Fruit fly (Drosophila melanogaster) whole organism, wandering third instar larva: ENCODE results near the gene CG33631.

Experiments used
- Abd-B ChIP-seq: fragments of >200 bp; optimal IDR thresholded peaks from 2 replicates; lab custom pipeline; 2017; ENCODE audit warnings: missing biosample characterization, missing genetic modification characterization
- CG32264 ChIP-seq: fragments of 200-800 bp; sonication (Bioruptor generic); optimal IDR thresholded peaks from 2 replicates; lab custom pipeline; 2016; ENCODE audit warnings: missing biosample characterization, missing genetic modification characterization
- CG9705 ChIP-seq: fragments of 200-800 bp; sonication (Bioruptor generic); optimal IDR thresholded peaks from 2 replicates; lab custom pipeline; 2018; ENCODE audit warnings: missing biosample characterization, mild to moderate bottlenecking, missing genetic modification characterization
- CrebA ChIP-seq: fragments of 200-800 bp; sonication (Bioruptor generic); optimal IDR thresholded peaks from 2 replicates; lab custom pipeline; 2016; ENCODE audit warnings: missing biosample characterization, mild to moderate bottlenecking, missing genetic modification characterization, borderline replicate concordance
- Dfd ChIP-seq: fragments of >200 bp; optimal IDR thresholded peaks from 2 replicates; lab custom pipeline; 2017; ENCODE audit warnings: missing biosample characterization, missing genetic modification characterization
- Dif ChIP-seq: fragments of 200-275, 200-300 bp; sonication (Bioruptor generic); optimal IDR thresholded peaks from 2 replicates; lab custom pipeline; 2018; ENCODE audit warnings: missing biosample characterization, missing genetic modification characterization; ENCODE audit not compliant: partially characterized antibody
- GATAd ChIP-seq: sonication (Bioruptor generic); optimal IDR thresholded peaks from 2 replicates; lab custom pipeline; 2016; ENCODE audit warnings: missing biosample characterization, missing genetic modification characterization
- HLH106 ChIP-seq: fragments of 200-800 bp; optimal IDR thresholded peaks from 3 replicates; lab custom pipeline; 2019; ENCODE audit warnings: missing biosample characterization, mild to moderate bottlenecking, missing genetic modification characterization, moderate library complexity
- Hnf4 ChIP-seq: fragments of 200-800 bp; sonication (Bioruptor generic); optimal IDR thresholded peaks from 2 replicates; lab custom pipeline; 2016; ENCODE audit warnings: missing biosample characterization, mild to moderate bottlenecking, missing genetic modification characterization
- Hr78 ChIP-seq: fragments of >200 bp; optimal IDR thresholded peaks from 2 replicates; lab custom pipeline; 2017; ENCODE audit warnings: missing biosample characterization, missing genetic modification characterization
- Hr83 ChIP-seq: fragments of 200-300 bp; sonication (Bioruptor generic); optimal IDR thresholded peaks from 2 replicates; lab custom pipeline; 2016; ENCODE audit warnings: missing biosample characterization, mild to moderate bottlenecking, missing genetic modification characterization, moderate library complexity; ENCODE audit not compliant: poor library complexity, severe bottlenecking
- Jra ChIP-seq: sonication (Bioruptor generic); optimal IDR thresholded peaks from 2 replicates; lab custom pipeline; 2016; ENCODE audit warnings: missing biosample characterization, missing genetic modification characterization
- Mio ChIP-seq: sonication (Bioruptor generic); optimal IDR thresholded peaks from 2 replicates; lab custom pipeline; 2016; ENCODE audit warnings: missing biosample characterization, missing genetic modification characterization
- Myc ChIP-seq: fragments of >200 bp; optimal IDR thresholded peaks from 2 replicates; lab custom pipeline; 2017
- N ChIP-seq: fragments of >200 bp; optimal IDR thresholded peaks from 2 replicates; lab custom pipeline; 2018; ENCODE audit warnings: missing biosample characterization, missing external identifiers, missing genetic modification characterization
- OdsH ChIP-seq: fragments of 200-800 bp; sonication (Bioruptor generic); optimal IDR thresholded peaks from 2 replicates; lab custom pipeline; 2016; ENCODE audit warnings: missing biosample characterization, mild to moderate bottlenecking, missing genetic modification characterization
- Rel ChIP-seq, 2 experiments: fragments of 200-800 bp; sonication (Bioruptor generic) in 1 of 2; optimal IDR thresholded peaks; 2 replicates in 1 of 2; 3 replicates in 1 of 2; lab custom pipeline; 2016 to 2019; ENCODE audit warnings: mild to moderate bottlenecking in 2 of 2, missing biosample characterization in 2 of 2, missing genetic modification characterization in 2 of 2, moderate library complexity in 1 of 2
- Sp1 ChIP-seq: fragments of 200-800 bp; sonication (Bioruptor generic); optimal IDR thresholded peaks from 3 replicates; lab custom pipeline; 2019; ENCODE audit warnings: missing biosample characterization, mild to moderate bottlenecking, missing genetic modification characterization, moderate library complexity
- Vsx2 ChIP-seq: fragments of 200-300, 225-300 bp; sonication (Bioruptor generic); optimal IDR thresholded peaks from 2 replicates; lab custom pipeline; 2018; ENCODE audit warnings: missing biosample characterization, missing genetic modification characterization; ENCODE audit not compliant: partially characterized antibody
- br ChIP-seq: fragments of 200-800 bp; sonication (Bioruptor generic); optimal IDR thresholded peaks from 2 replicates; lab custom pipeline; 2016; ENCODE audit warnings: missing biosample characterization, missing genetic modification characterization
- brk ChIP-seq: fragments of 200-800 bp; sonication (Bioruptor generic); optimal IDR thresholded peaks from 2 replicates; lab custom pipeline; 2016; ENCODE audit warnings: missing biosample characterization, mild to moderate bottlenecking, missing genetic modification characterization
- dl ChIP-seq, 2 experiments: fragments of 175-275, 200-275 bp in 1 of 2; fragments of 200-275 bp in 1 of 2; sonication (Bioruptor generic); optimal IDR thresholded peaks; lab custom pipeline; 2018; ENCODE audit warnings: mild to moderate bottlenecking in 2 of 2, missing biosample characterization in 2 of 2, missing genetic modification characterization in 2 of 2, moderate library complexity in 2 of 2; ENCODE audit not compliant: partially characterized antibody in 2 of 2, insufficient read depth in 1 of 2
- dmrt93B ChIP-seq: fragments of 200-800 bp; sonication (Bioruptor generic); optimal IDR thresholded peaks from 2 replicates; lab custom pipeline; 2018; ENCODE audit warnings: missing biosample characterization, mild to moderate bottlenecking, missing genetic modification characterization
- dsf ChIP-seq: sonication (Bioruptor generic); optimal IDR thresholded peaks from 2 replicates; lab custom pipeline; 2016; ENCODE audit warnings: missing biosample characterization, missing genetic modification characterization, borderline replicate concordance
- ey ChIP-seq: fragments of 200-800 bp; sonication (Bioruptor generic); optimal IDR thresholded peaks from 2 replicates; lab custom pipeline; 2016; ENCODE audit warnings: missing biosample characterization, missing genetic modification characterization
- foxo ChIP-seq, 2 experiments: fragments of 200-800 bp; sonication (Bioruptor generic); optimal IDR thresholded peaks; 2 replicates in 1 of 2; 3 replicates in 1 of 2; lab custom pipeline; 2016 to 2017; ENCODE audit warnings: missing biosample characterization in 2 of 2, missing genetic modification characterization in 2 of 2
- fru ChIP-seq: fragments of 200-800 bp; sonication (Bioruptor generic); optimal IDR thresholded peaks from 3 replicates; lab custom pipeline; 2016; ENCODE audit warnings: missing biosample characterization, mild to moderate bottlenecking, missing genetic modification characterization
- h ChIP-seq: fragments of 200-800 bp; sonication (Bioruptor generic); optimal IDR thresholded peaks from 3 replicates; lab custom pipeline; 2016; ENCODE audit warnings: missing biosample characterization, mild to moderate bottlenecking, missing genetic modification characterization
- jim ChIP-seq: fragments of 175-275, 200-325 bp; sonication (Bioruptor generic); optimal IDR thresholded peaks from 2 replicates; lab custom pipeline; 2016; ENCODE audit warnings: missing biosample characterization, mild to moderate bottlenecking, missing genetic modification characterization
- lola ChIP-seq: fragments of >200 bp; optimal IDR thresholded peaks from 2 replicates; lab custom pipeline; 2017; ENCODE audit warnings: missing biosample characterization, missing genetic modification characterization
- pan ChIP-seq: fragments of >200 bp; optimal IDR thresholded peaks from 2 replicates; lab custom pipeline; 2017
- psq ChIP-seq: fragments of 200-800 bp; sonication (Bioruptor generic); optimal IDR thresholded peaks from 3 replicates; lab custom pipeline; 2017; ENCODE audit warnings: missing biosample characterization, mild to moderate bottlenecking, missing genetic modification characterization, moderate library complexity
- rgr ChIP-seq: fragments of 200-800 bp; sonication (Bioruptor generic); optimal IDR thresholded peaks from 3 replicates; lab custom pipeline; 2016; ENCODE audit warnings: missing biosample characterization, mild to moderate bottlenecking, missing genetic modification characterization
- sage ChIP-seq: fragments of 200-800 bp; sonication (Bioruptor generic); optimal IDR thresholded peaks from 2 replicates; lab custom pipeline; 2016; ENCODE audit warnings: missing biosample characterization, mild to moderate bottlenecking, missing genetic modification characterization
- sv ChIP-seq: fragments of 200-800 bp; sonication (Bioruptor generic); optimal IDR thresholded peaks from 3 replicates; lab custom pipeline; 2016; ENCODE audit warnings: missing biosample characterization, missing genetic modification characterization
- tai ChIP-seq: sonication (Bioruptor generic); optimal IDR thresholded peaks from 2 replicates; lab custom pipeline; 2016; ENCODE audit warnings: missing biosample characterization, missing genetic modification characterization
- usp ChIP-seq: fragments of >200 bp; optimal IDR thresholded peaks from 2 replicates; lab custom pipeline; 2017; ENCODE audit warnings: missing biosample characterization, missing genetic modification characterization
- woc ChIP-seq: sonication (Bioruptor generic); optimal IDR thresholded peaks from 2 replicates; lab custom pipeline; 2016; ENCODE audit warnings: missing biosample characterization, mild to moderate bottlenecking, missing genetic modification characterization

Gene CG33631

dm6 chr3R:10108289-10108928 is 44.6 kb downstream of the CG33631 start:
- TF ChIP-seq N (GFP tag; lab: Kevin White, UChicago) (peak; percentile 58), lola (GFP tag; lab: Kevin White, UChicago) (no peak)

- peak; percentile 91 for TF ChIP-seq Dif
- peak; percentile 80 for TF ChIP-seq N (GFP tag; lab: Kevin White, UChicago)
- TF ChIP-seq Sp1 = no peak
- TF ChIP-seq dl (GFP tag; optimal IDR thresholded peaks at IDR 0.05; lab: Kevin White, UChicago; ENCODE audit: insufficient read depth in 1 of 2, partially characterized antibody in 2 of 2) = peak in 1 of 2 experiments; percentile 79
Measured at dm6 chr3R:10109212-10109880, 45.5 kb downstream of the CG33631 start.

- TF ChIP-seq CrebA (GFP tag; lab: Kevin White, UChicago) (no peak), brk (GFP tag; lab: Kevin White, UChicago) (no peak), rgr (GFP tag; lab: Kevin White, UChicago) (peak; percentile 29), N (GFP tag; lab: Kevin White, UChicago) (no peak), Vsx2 (no peak), Hr83 (GFP tag; lab: Kevin White, UChicago) (no peak), usp (no peak), h (GFP tag; lab: Kevin White, UChicago) (peak; percentile 60), OdsH (peak; percentile 11), pan (lab: Kevin White, UChicago) (no peak), foxo (GFP tag; optimal IDR thresholded peaks at IDR 0.05; lab: Kevin White, UChicago) (peak in 1 of 2 experiments; percentile 57), CG9705 (peak; percentile 31), fru (GFP tag; lab: Kevin White, UChicago) (peak; percentile 59), Dif (no peak), Hnf4 (no peak), br (GFP tag; lab: Kevin White, UChicago) (peak; percentile 40), sv (no peak), Myc (lab: Kevin White, UChicago) (peak; percentile 37), Mio (GFP tag; lab: Kevin White, UChicago) (no peak), lola (GFP tag; lab: Kevin White, UChicago) (no peak), Sp1 (no peak), dsf (GFP tag; lab: Kevin White, UChicago) (no peak), jim (GFP tag; lab: Kevin White, UChicago) (no peak), dl (GFP tag; optimal IDR thresholded peaks at IDR 0.05; lab: Kevin White, UChicago; ENCODE audit: insufficient read depth in 1 of 2, partially characterized antibody in 2 of 2) (no peak), Dfd (no peak), sage (no peak), Hr78 (no peak), GATAd (peak; percentile 77), woc (GFP tag; lab: Kevin White, UChicago) (no peak), dmrt93B (no peak), Rel (GFP tag; optimal IDR thresholded peaks at IDR 0.05; lab: Kevin White, UChicago) (no peak), Rel (tag; optimal IDR thresholded peaks at IDR 0.05; lab: Kevin White, UChicago) (peak; percentile 12), Jra (GFP tag; lab: Kevin White, UChicago) (no peak), tai (GFP tag; lab: Kevin White, UChicago) (no peak), HLH106 (peak; percentile 50), Abd-B (GFP tag; lab: Kevin White, UChicago) (no peak), ey (peak; percentile 26), psq (GFP tag; lab: Kevin White, UChicago) (peak; percentile 97), CG32264 (GFP tag; lab: Kevin White, UChicago) (no peak)
Measured at dm6 chr3R:10109938-10110337, 46.1 kb downstream of the CG33631 start, which contains the start of gene Fmr1. Gene Fmr1, minus strand, starts transcription at chr3R:10110121.
